Fruit fly (Drosophila melanogaster) whole organism, embryonic: ENCODE results near the gene SecS.
A peak's percentile ranks its signal among the peaks of the same experiment; 100 is the strongest.

Experiments used
- CG11085 ChIP-seq: fragments of 200-800 bp; sonication (Bioruptor generic); IDR thresholded peaks from 2 replicates; pipeline ENCODE4 v1.3.6; 2022; ENCODE audit warnings: missing biosample characterization, missing genetic modification characterization
- CG12219 ChIP-seq: fragments of 200-800 bp; sonication (Bioruptor generic); optimal IDR thresholded peaks from 3 replicates; lab custom pipeline; 2018; ENCODE audit warnings: missing biosample characterization, mild to moderate bottlenecking, missing genetic modification characterization
- CG12744 ChIP-seq: fragments of 200-800 bp; sonication (Bioruptor generic); optimal IDR thresholded peaks from 2 replicates; lab custom pipeline; 2016; ENCODE audit warnings: missing biosample characterization, missing genetic modification characterization
- CG12769 ChIP-seq: fragments of 200-800 bp; sonication (Bioruptor generic); optimal IDR thresholded peaks from 2 replicates; lab custom pipeline; 2019; ENCODE audit warnings: missing biosample characterization, mild to moderate bottlenecking, missing genetic modification characterization, moderate library complexity
- CG13894 ChIP-seq: fragments of 200-800 bp; sonication (Bioruptor generic); optimal IDR thresholded peaks from 3 replicates; lab custom pipeline; 2018; ENCODE audit warnings: missing biosample characterization, mild to moderate bottlenecking, missing genetic modification characterization, moderate library complexity
- CG15601 ChIP-seq: fragments of 200-800 bp; sonication (Bioruptor generic); optimal IDR thresholded peaks from 3 replicates; lab custom pipeline; 2019; ENCODE audit warnings: missing biosample characterization, mild to moderate bottlenecking, missing genetic modification characterization, moderate library complexity
- CG17802 ChIP-seq: fragments of 200-800 bp; sonication (Bioruptor generic); optimal IDR thresholded peaks from 2 replicates; lab custom pipeline; 2018; ENCODE audit warnings: missing biosample characterization, mild to moderate bottlenecking, missing genetic modification characterization, moderate library complexity
- CG2199 ChIP-seq: fragments of 200-800 bp; sonication (Bioruptor generic); IDR thresholded peaks from 3 replicates; pipeline ENCODE4 v1.3.6; 2022; ENCODE audit warnings: missing biosample characterization, missing genetic modification characterization
- CG2712 ChIP-seq: fragments of 200-800 bp; optimal IDR thresholded peaks from 3 replicates; lab custom pipeline; 2019; ENCODE audit warnings: missing biosample characterization, mild to moderate bottlenecking, missing genetic modification characterization, moderate library complexity
- CG7745 ChIP-seq: fragments of 200-800 bp; sonication (Bioruptor generic); optimal IDR thresholded peaks from 2 replicates; lab custom pipeline; 2018; ENCODE audit warnings: missing biosample characterization, mild to moderate bottlenecking, missing genetic modification characterization, moderate library complexity
- CG7786 ChIP-seq: fragments of 200-800 bp; sonication (Bioruptor generic); optimal IDR thresholded peaks from 2 replicates; lab custom pipeline; 2016; ENCODE audit warnings: missing biosample characterization, missing genetic modification characterization
- CG7963 ChIP-seq: fragments of 200-800 bp; sonication (Bioruptor generic); IDR thresholded peaks from 3 replicates; pipeline ENCODE4 v1.3.6; 2022; ENCODE audit warnings: missing biosample characterization, missing genetic modification characterization; ENCODE audit not compliant: partially characterized antibody
- CG8281 ChIP-seq: fragments of 200-800 bp; sonication (Bioruptor generic); optimal IDR thresholded peaks from 2 replicates; lab custom pipeline; 2018; ENCODE audit warnings: missing biosample characterization, mild to moderate bottlenecking, missing genetic modification characterization, moderate library complexity
- CG8924 ChIP-seq: fragments of 200-800 bp; optimal IDR thresholded peaks from 3 replicates; lab custom pipeline; 2019; ENCODE audit warnings: missing biosample characterization, mild to moderate bottlenecking, missing genetic modification characterization, moderate library complexity
- CG9876 ChIP-seq: fragments of 200-800 bp; sonication (Bioruptor generic); optimal IDR thresholded peaks from 2 replicates; lab custom pipeline; 2016; ENCODE audit warnings: missing biosample characterization, missing genetic modification characterization
- CG9932 ChIP-seq: fragments of 200-800 bp; sonication (Bioruptor generic); IDR thresholded peaks from 2 replicates; pipeline ENCODE4 v1.3.6; 2022; ENCODE audit warnings: missing biosample characterization, missing genetic modification characterization
- Dek ChIP-seq: fragments of 200-800 bp; sonication (Bioruptor generic); optimal IDR thresholded peaks from 3 replicates; lab custom pipeline; 2019; ENCODE audit warnings: missing biosample characterization, mild to moderate bottlenecking, missing genetic modification characterization, moderate library complexity
- Dref ChIP-seq: fragments of 200-800 bp; sonication (Bioruptor generic); IDR thresholded peaks from 2 replicates; pipeline ENCODE4 v1.3.6; 2022; ENCODE audit warnings: missing biosample characterization, missing genetic modification characterization
- Drgx ChIP-seq: fragments of 200-800 bp; sonication (Bioruptor generic); IDR thresholded peaks from 2 replicates; pipeline ENCODE4 v1.3.6; 2022; ENCODE audit warnings: missing biosample characterization, missing genetic modification characterization
- ERR ChIP-seq: fragments of 200-800 bp; sonication (Bioruptor generic); optimal IDR thresholded peaks from 2 replicates; lab custom pipeline; 2016; ENCODE audit warnings: missing biosample characterization, missing genetic modification characterization
- Gug ChIP-seq: fragments of 200-800 bp; sonication (Bioruptor generic); IDR thresholded peaks from 4 replicates; pipeline ENCODE4 v1.3.6; 2022; ENCODE audit warnings: missing biosample characterization, missing genetic modification characterization
- HHEX ChIP-seq: fragments of 200-800 bp; sonication (Bioruptor generic); optimal IDR thresholded peaks from 3 replicates; lab custom pipeline; 2017; ENCODE audit warnings: missing biosample characterization, mild to moderate bottlenecking, missing genetic modification characterization, missing genetic modification reagents
- HLH4C ChIP-seq: fragments of 200-800 bp; sonication (Bioruptor generic); IDR thresholded peaks from 3 replicates; pipeline ENCODE4 v1.3.6; 2022; ENCODE audit warnings: missing biosample characterization, missing genetic modification characterization; ENCODE audit not compliant: partially characterized antibody
- Hsf ChIP-seq: fragments of 200-800 bp; sonication (Bioruptor generic); optimal IDR thresholded peaks from 3 replicates; lab custom pipeline; 2016; ENCODE audit warnings: missing biosample characterization, missing genetic modification characterization
- Lhr ChIP-seq: fragments of 200-800 bp; sonication (Bioruptor generic); optimal IDR thresholded peaks from 3 replicates; lab custom pipeline; 2017; ENCODE audit warnings: mild to moderate bottlenecking, missing biosample characterization, missing genetic modification reagents, missing genetic modification characterization
- Lim3 ChIP-seq: fragments of 200-800 bp; sonication (Bioruptor generic); IDR thresholded peaks from 2 replicates; pipeline ENCODE4 v1.3.6; 2022; ENCODE audit warnings: missing biosample characterization, missing genetic modification characterization
- MESR4 ChIP-seq: fragments of 200-800 bp; sonication (Bioruptor generic); optimal IDR thresholded peaks from 2 replicates; lab custom pipeline; 2018; ENCODE audit warnings: missing biosample characterization, mild to moderate bottlenecking, missing genetic modification characterization, moderate library complexity
- Mad ChIP-seq: fragments of 200-800 bp; sonication (Bioruptor generic); optimal IDR thresholded peaks from 2 replicates; lab custom pipeline; 2016; ENCODE audit warnings: missing biosample characterization, missing genetic modification characterization
- Mrtf ChIP-seq: fragments of 200-800 bp; sonication (Bioruptor generic); IDR thresholded peaks from 3 replicates; pipeline ENCODE4 v1.3.6; 2022; ENCODE audit warnings: missing biosample characterization, missing genetic modification characterization
- Poxn ChIP-seq: fragments of 200-800 bp; sonication (Bioruptor generic); IDR thresholded peaks from 2 replicates; pipeline ENCODE4 v1.3.6; 2022; ENCODE audit warnings: missing biosample characterization, missing genetic modification characterization
- Rx ChIP-seq: fragments of 200-800 bp; sonication (Bioruptor generic); IDR thresholded peaks from 2 replicates; pipeline ENCODE4 v1.3.6; 2022; ENCODE audit warnings: missing biosample characterization, missing genetic modification characterization
- Six4 ChIP-seq: fragments of 200-800 bp; sonication (Bioruptor generic); optimal IDR thresholded peaks from 2 replicates; lab custom pipeline; 2016; ENCODE audit warnings: missing biosample characterization, missing genetic modification characterization
- Spps ChIP-seq: fragments of 200-800 bp; sonication (Bioruptor generic); optimal IDR thresholded peaks from 2 replicates; lab custom pipeline; 2018; ENCODE audit warnings: missing biosample characterization, mild to moderate bottlenecking, missing genetic modification characterization
- Stat92E ChIP-seq, 3 experiments: fragments of >200 bp in 2 of 3; fragments of 200-800 bp in 1 of 3; sonication (Bioruptor generic) in 1 of 3; optimal IDR thresholded peaks; 2 replicates each; lab custom pipeline; 2017 to 2019; ENCODE audit warnings: missing biosample characterization in 3 of 3, missing genetic modification characterization in 3 of 3, mild to moderate bottlenecking in 1 of 3, moderate library complexity in 1 of 3
- ash1 ChIP-seq: fragments of 200-800 bp; sonication (Bioruptor generic); optimal IDR thresholded peaks from 2 replicates; lab custom pipeline; 2018; ENCODE audit warnings: missing biosample characterization, mild to moderate bottlenecking, missing genetic modification characterization
- bab2 ChIP-seq: fragments of 200-800 bp; sonication (Bioruptor generic); optimal IDR thresholded peaks from 2 replicates; lab custom pipeline; 2016; ENCODE audit warnings: missing biosample characterization, missing genetic modification characterization
- chif ChIP-seq, 2 experiments: fragments of 200-800 bp; sonication (Bioruptor generic); optimal IDR thresholded peaks; 3 replicates each; lab custom pipeline; 2016; ENCODE audit warnings: missing biosample characterization in 2 of 2, missing genetic modification characterization in 2 of 2
- crc ChIP-seq: fragments of 200-800 bp; sonication (Bioruptor generic); optimal IDR thresholded peaks from 2 replicates; lab custom pipeline; 2016; ENCODE audit warnings: missing biosample characterization, missing genetic modification characterization
- dm ChIP-seq: fragments of 200-800 bp; sonication (Bioruptor generic); optimal IDR thresholded peaks from 3 replicates; lab custom pipeline; 2016; ENCODE audit warnings: missing biosample characterization, missing genetic modification characterization
- dpn ChIP-seq, 2 experiments: fragments of 200-800 bp; sonication (Bioruptor generic); optimal IDR thresholded peaks; 3 replicates each; lab custom pipeline; 2016; ENCODE audit warnings: missing biosample characterization in 2 of 2, missing genetic modification characterization in 2 of 2
- fd96Cb ChIP-seq: fragments of 200-800 bp; sonication (Bioruptor generic); optimal IDR thresholded peaks from 2 replicates; lab custom pipeline; 2018; ENCODE audit warnings: missing biosample characterization, mild to moderate bottlenecking, missing genetic modification characterization, moderate library complexity
- ftz-f1 ChIP-seq: fragments of 200-800 bp; sonication (Bioruptor generic); optimal IDR thresholded peaks from 2 replicates; lab custom pipeline; 2016; ENCODE audit warnings: missing biosample characterization, missing genetic modification characterization
- lov ChIP-seq, 2 experiments: fragments of 200-800 bp in 1 of 2; fragments of >200 bp in 1 of 2; sonication (Bioruptor generic) in 1 of 2; IDR thresholded peaks in 1 of 2; optimal IDR thresholded peaks in 1 of 2; 2 replicates in 1 of 2; 3 replicates in 1 of 2; pipeline versions ENCODE4 v1.3.6 to Lab custom; 2017 to 2022; ENCODE audit warnings: missing biosample characterization in 1 of 2, missing genetic modification characterization in 1 of 2
- oc ChIP-seq: fragments of 200-800 bp; sonication (Bioruptor generic); optimal IDR thresholded peaks from 2 replicates; lab custom pipeline; 2018; ENCODE audit warnings: missing biosample characterization, mild to moderate bottlenecking, missing genetic modification characterization, moderate library complexity
- ranshi ChIP-seq: fragments of 200-800 bp; sonication (Bioruptor generic); IDR thresholded peaks from 2 replicates; pipeline ENCODE4 v1.3.6; 2022; ENCODE audit warnings: missing biosample characterization, missing genetic modification characterization
- run ChIP-seq: fragments of 200-800 bp; sonication (Bioruptor generic); optimal IDR thresholded peaks from 3 replicates; lab custom pipeline; 2018; ENCODE audit warnings: missing biosample characterization, mild to moderate bottlenecking, missing genetic modification characterization
- slbo ChIP-seq: fragments of 200-800 bp; sonication (Bioruptor generic); IDR thresholded peaks from 2 replicates; pipeline ENCODE4 v1.3.6; 2022; ENCODE audit warnings: missing biosample characterization, missing genetic modification characterization
- stc ChIP-seq: fragments of 200-800 bp; sonication (Bioruptor generic); IDR thresholded peaks from 2 replicates; pipeline ENCODE4 v1.3.6; 2022; ENCODE audit warnings: missing biosample characterization, missing genetic modification characterization
- zf30C ChIP-seq: fragments of 200-800 bp; sonication (Bioruptor generic); optimal IDR thresholded peaks from 3 replicates; lab custom pipeline; 2018; ENCODE audit warnings: missing biosample characterization, mild to moderate bottlenecking, missing genetic modification characterization
- zfh2 ChIP-seq: fragments of 200-800 bp; sonication (Bioruptor generic); optimal IDR thresholded peaks from 2 replicates; lab custom pipeline; 2016; ENCODE audit warnings: missing biosample characterization, missing genetic modification characterization

SecS gene

DNA sequence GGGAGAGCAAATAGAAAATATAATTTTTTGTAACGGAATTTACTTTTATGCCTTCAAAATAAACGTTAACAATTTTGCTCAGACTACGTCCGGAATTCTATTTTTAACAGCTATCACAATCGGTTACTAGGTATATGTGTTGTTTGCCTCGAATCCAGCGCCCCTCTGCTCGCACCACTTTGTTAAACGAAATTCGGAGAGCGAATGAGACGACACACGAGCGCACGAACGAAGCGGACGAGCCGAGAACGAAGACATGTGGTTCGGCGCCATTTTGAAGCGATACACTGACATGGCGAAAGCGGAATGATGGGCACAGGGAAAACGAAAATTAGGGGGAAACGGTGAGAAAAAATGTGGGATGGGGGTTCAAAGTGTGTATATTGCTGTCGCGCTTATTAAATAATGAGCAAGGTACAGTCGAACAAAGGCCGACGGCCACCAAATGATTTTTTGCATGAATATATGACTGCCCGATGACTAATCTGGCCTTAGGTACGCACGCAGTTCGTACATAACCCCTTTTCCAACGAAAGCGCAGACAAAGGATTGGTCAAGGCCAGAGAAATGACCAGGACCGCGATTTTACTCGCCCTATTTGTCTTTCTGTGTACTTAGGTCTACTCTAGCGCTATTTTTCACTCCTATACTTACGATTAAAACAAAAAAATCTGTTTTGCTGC is 731 bp upstream of the SecS start (continued):
- TF ChIP-seq fd96Cb (tag; lab: Kevin White, UChicago) (no peak), dm (GFP tag; lab: Kevin White, UChicago) (peak; percentile 95), CG8924 (tag; lab: Kevin White, UChicago) (peak; percentile 55), lov (optimal IDR thresholded peaks at IDR 0.05; lab: Kevin White, UChicago) (no peak), lov (GFP tag; IDR thresholded peaks at IDR 0.05; lab: Robert Waterston, UW) (no peak), ash1 (GFP tag; lab: Kevin White, UChicago) (no peak), CG13894 (peak; percentile 77), CG2199 (GFP tag; lab: Robert Waterston, UW) (no peak), MESR4 (GFP tag; lab: Kevin White, UChicago) (peak; percentile 95), run (no peak), dpn (GFP tag; optimal IDR thresholded peaks at IDR 0.05; lab: Kevin White, UChicago) (no peak), CG12769 (tag; lab: Kevin White, UChicago) (peak; percentile 97), CG12744 (GFP tag; lab: Kevin White, UChicago) (no peak), Lhr (no peak), CG7786 (GFP tag; lab: Kevin White, UChicago) (no peak), CG7745 (tag; lab: Kevin White, UChicago) (peak; percentile 20), ftz-f1 (peak; percentile 78), Hsf (no peak), Mad (GFP tag; lab: Kevin White, UChicago) (no peak), ERR (GFP tag; lab: Kevin White, UChicago) (no peak), CG11085 (GFP tag; lab: Robert Waterston, UW) (no peak), CG12219 (no peak), chif (GFP tag; optimal IDR thresholded peaks at IDR 0.05; lab: Kevin White, UChicago) (no peak), Mrtf (GFP tag; lab: Robert Waterston, UW) (no peak), CG7963 (GFP tag; lab: Robert Waterston, UW) (no peak), ranshi (GFP tag; lab: Robert Waterston, UW) (no peak), HLH4C (GFP tag; lab: Robert Waterston, UW) (no peak), Six4 (GFP tag; lab: Kevin White, UChicago) (no peak), Dek (no peak), HHEX (GFP tag; lab: Kevin White, UChicago) (no peak), CG8281 (tag; lab: Kevin White, UChicago) (no peak), oc (tag; lab: Kevin White, UChicago) (no peak), stc (no peak), Poxn (GFP tag; lab: Robert Waterston, UW) (no peak), CG2712 (tag; lab: Kevin White, UChicago) (no peak), CG9876 (GFP tag; lab: Kevin White, UChicago) (no peak), Rx (GFP tag; lab: Robert Waterston, UW) (no peak), Stat92E (GFP tag; optimal IDR thresholded peaks at IDR 0.05; lab: Kevin White, UChicago) (peak in 1 of 3 experiments; percentile 17), Drgx (GFP tag; lab: Robert Waterston, UW) (no peak), zf30C (GFP tag; lab: Kevin White, UChicago) (no peak), slbo (GFP tag; lab: Robert Waterston, UW) (no peak), CG9932 (GFP tag; lab: Robert Waterston, UW) (no peak), CG15601 (tag; lab: Kevin White, UChicago) (no peak), Lim3 (GFP tag; lab: Robert Waterston, UW) (no peak), crc (GFP tag; lab: Kevin White, UChicago) (no peak), Dref (GFP tag; lab: Robert Waterston, UW) (no peak), Gug (no peak), CG17802 (no peak), bab2 (no peak), Spps (tag; lab: Kevin White, UChicago) (no peak), zfh2 (GFP tag; lab: Kevin White, UChicago) (no peak)
